Fruit fly (Drosophila melanogaster) whole organism, embryonic: ENCODE measurements around the gene CG12546.

ENCODE experiments used
- CG1529 ChIP-seq: fragments of 200-800 bp; sonication (Bioruptor generic); optimal IDR thresholded peaks from 3 replicates; lab custom pipeline; 2018; ENCODE audit warnings: missing biosample characterization, missing genetic modification characterization
- CG16779 ChIP-seq: fragments of 200-800 bp; sonication (Bioruptor generic); IDR thresholded peaks from 2 replicates; pipeline ENCODE4 v1.3.6; 2022; ENCODE audit warnings: missing biosample characterization, missing genetic modification characterization
- CG17186 ChIP-seq: fragments of 200-800 bp; sonication (Bioruptor generic); optimal IDR thresholded peaks from 3 replicates; lab custom pipeline; 2017; ENCODE audit warnings: missing biosample characterization, missing genetic modification reagents, missing genetic modification characterization
- CG18764 ChIP-seq: fragments of 200-800 bp; sonication (Bioruptor generic); optimal IDR thresholded peaks from 3 replicates; lab custom pipeline; 2016; ENCODE audit warnings: missing biosample characterization, missing genetic modification characterization
- CG7745 ChIP-seq: fragments of 200-800 bp; sonication (Bioruptor generic); optimal IDR thresholded peaks from 2 replicates; lab custom pipeline; 2018; ENCODE audit warnings: missing biosample characterization, mild to moderate bottlenecking, missing genetic modification characterization, moderate library complexity
- CG8359 ChIP-seq: fragments of 200-800 bp; sonication (Bioruptor generic); optimal IDR thresholded peaks from 2 replicates; lab custom pipeline; 2017; ENCODE audit warnings: missing biosample characterization, mild to moderate bottlenecking, missing genetic modification characterization, borderline replicate concordance
- Dad ChIP-seq: fragments of 200-800 bp; sonication (Bioruptor generic); optimal IDR thresholded peaks from 3 replicates; lab custom pipeline; 2016; ENCODE audit warnings: missing biosample characterization, missing genetic modification characterization
- Hr51 ChIP-seq, 2 experiments: fragments of 200-800 bp; sonication (Bioruptor generic); optimal IDR thresholded peaks; 2 replicates in 1 of 2; 3 replicates in 1 of 2; lab custom pipeline; 2016 to 2018; ENCODE audit warnings: missing biosample characterization in 2 of 2, missing genetic modification characterization in 2 of 2, mild to moderate bottlenecking in 1 of 2, moderate library complexity in 1 of 2
- gsb ChIP-seq: fragments of 200-800 bp; sonication (Bioruptor generic); IDR thresholded peaks from 2 replicates; pipeline ENCODE4 v1.3.6; 2022; ENCODE audit warnings: missing biosample characterization, missing genetic modification characterization
- peb ChIP-seq: fragments of 200-800 bp; sonication (Bioruptor generic); IDR thresholded peaks from 2 replicates; pipeline ENCODE4 v1.3.6; 2022; ENCODE audit warnings: missing biosample characterization, missing genetic modification characterization
- scrt ChIP-seq: fragments of 200-800 bp; sonication (Bioruptor generic); optimal IDR thresholded peaks from 2 replicates; lab custom pipeline; 2018; ENCODE audit warnings: missing biosample characterization, mild to moderate bottlenecking, missing genetic modification characterization, moderate library complexity
- sd ChIP-seq: fragments of 200-800 bp; sonication (Bioruptor generic); optimal IDR thresholded peaks from 3 replicates; lab custom pipeline; 2018; ENCODE audit warnings: missing biosample characterization, mild to moderate bottlenecking, missing genetic modification characterization, moderate library complexity

DNA sequence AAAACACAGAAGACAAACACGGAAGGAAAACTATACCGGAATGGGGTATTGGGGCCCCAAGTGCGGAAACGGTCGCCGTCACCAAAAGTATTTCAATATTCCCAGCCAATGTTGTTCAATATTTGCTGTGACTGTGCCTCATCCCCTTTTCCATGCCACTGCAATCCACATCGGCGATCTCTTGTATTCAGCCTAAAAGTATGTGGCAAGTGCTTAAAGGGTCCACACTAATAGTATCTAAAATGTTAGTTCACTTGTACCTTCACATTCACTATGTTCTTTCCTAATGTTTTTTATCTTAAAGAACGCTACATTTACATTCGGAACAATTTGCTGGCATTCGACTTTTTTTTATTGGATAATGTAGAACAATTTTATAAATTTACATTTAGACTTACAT is 12.7 kb downstream of the CG12546 start:
- no peak for TF ChIP-seq CG1529 (GFP tag; lab: Kevin White, UChicago)
- TF ChIP-seq Dad (GFP tag; lab: Kevin White, UChicago) = no peak
- TF ChIP-seq Hr51 (GFP tag; optimal IDR thresholded peaks at IDR 0.05; lab: Kevin White, UChicago) = no peak
- no peak for TF ChIP-seq scrt (GFP tag; lab: Kevin White, UChicago)
- TF ChIP-seq CG18764 (GFP tag; lab: Kevin White, UChicago) = no peak
- no peak for TF ChIP-seq CG8359 (GFP tag; lab: Kevin White, UChicago)
- no peak for TF ChIP-seq sd (tag; lab: Kevin White, UChicago)
- no peak for TF ChIP-seq peb
- TF ChIP-seq CG7745 (tag; lab: Kevin White, UChicago) = no peak
- TF ChIP-seq CG17186 (GFP tag; lab: Kevin White, UChicago) = no peak
- no peak for TF ChIP-seq CG16779 (GFP tag; lab: Robert Waterston, UW)
- no peak for TF ChIP-seq gsb (GFP tag; lab: Robert Waterston, UW)
